Fruit fly (Drosophila melanogaster) Kc167 (cell line): ENCODE measurements around the gene nonC.

Experiments
- Myc ChIP-seq: fragments of >200 bp; optimal IDR thresholded peaks from 2 replicates; lab custom pipeline; 2017; ENCODE audit warnings: missing external identifiers
- Sin3A ChIP-seq: fragments of >200 bp; optimal IDR thresholded peaks from 2 replicates; lab custom pipeline; 2018; ENCODE audit warnings: missing external identifiers
- h ChIP-seq: fragments of >200 bp; optimal IDR thresholded peaks from 3 replicates; lab custom pipeline; 2018; ENCODE audit warnings: missing external identifiers
- insv ChIP-seq: fragments of >200 bp; optimal IDR thresholded peaks from 3 replicates; lab custom pipeline; 2018; ENCODE audit warnings: missing external identifiers
- psq ChIP-seq: fragments of >200 bp; optimal IDR thresholded peaks from 2 replicates; lab custom pipeline; 2017; ENCODE audit warnings: missing external identifiers
- ttk ChIP-seq: sonication (Bioruptor generic); optimal IDR thresholded peaks from 2 replicates; lab custom pipeline; 2017; ENCODE audit warnings: missing external identifiers

DNA sequence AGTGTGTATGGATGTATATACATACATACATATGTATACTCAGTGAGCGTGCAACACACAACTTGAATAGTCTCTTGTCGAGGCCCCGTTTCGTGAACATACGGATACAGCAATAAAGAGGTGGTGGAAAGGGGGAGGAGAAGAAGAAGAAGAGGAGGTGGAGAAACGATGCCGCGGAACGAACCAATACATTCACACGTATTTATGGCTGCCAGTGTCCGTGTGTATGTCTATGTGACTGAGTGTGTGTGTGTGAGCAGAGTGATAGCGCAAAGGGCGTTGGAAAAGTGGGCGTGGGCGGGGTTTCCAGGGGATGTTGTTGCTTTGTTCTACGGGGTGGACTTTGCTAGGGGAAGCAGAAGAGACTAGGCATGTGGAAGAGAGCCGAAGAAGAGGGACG lies 29.1 kb downstream of the nonC start:
- TF ChIP-seq h (lab: Kevin White, UChicago) (no peak), ttk (lab: Kevin White, UChicago) (no peak), Myc (no peak), Sin3A (lab: Kevin White, UChicago) (no peak), insv (no peak), psq (lab: Kevin White, UChicago) (no peak)
